Fruit fly (Drosophila melanogaster) whole organism, pupa: ENCODE data around the gene Dsk.

Experiments
- CG10348 ChIP-seq: fragments of 200-800 bp; sonication (Bioruptor generic); IDR thresholded peaks from 2 replicates; pipeline ENCODE4 v1.3.6; 2022; ENCODE audit warnings: missing biosample characterization, missing genetic modification characterization
- CG12605 ChIP-seq: fragments of 200-800 bp; sonication (Bioruptor generic); IDR thresholded peaks from 2 replicates; pipeline ENCODE4 v1.3.6; 2022; ENCODE audit warnings: missing biosample characterization, missing genetic modification characterization
- CG13204 ChIP-seq: fragments of 200-800 bp; sonication (Bioruptor generic); optimal IDR thresholded peaks from 2 replicates; lab custom pipeline; 2018; ENCODE audit warnings: missing biosample characterization, mild to moderate bottlenecking, missing genetic modification characterization, moderate library complexity
- CG14655 ChIP-seq: fragments of 200-800 bp; sonication (Bioruptor generic); optimal IDR thresholded peaks from 3 replicates; lab custom pipeline; 2017; ENCODE audit warnings: mild to moderate bottlenecking, missing biosample characterization, missing genetic modification reagents, missing genetic modification characterization
- CG15710 ChIP-seq: fragments of 200-800 bp; sonication (Bioruptor generic); optimal IDR thresholded peaks from 2 replicates; lab custom pipeline; 2018; ENCODE audit warnings: missing biosample characterization, mild to moderate bottlenecking, missing genetic modification characterization, moderate library complexity
- CG17806 ChIP-seq: fragments of 200-800 bp; sonication (Bioruptor generic); optimal IDR thresholded peaks from 2 replicates; lab custom pipeline; 2018; ENCODE audit warnings: missing biosample characterization, mild to moderate bottlenecking, missing genetic modification characterization, moderate library complexity
- CG32121 ChIP-seq: fragments of 200-800 bp; sonication (Bioruptor generic); IDR thresholded peaks from 2 replicates; pipeline ENCODE4 v1.3.6; 2022; ENCODE audit warnings: missing biosample characterization, missing genetic modification characterization
- CG34367 ChIP-seq: fragments of 200-800 bp; sonication (Bioruptor generic); optimal IDR thresholded peaks from 2 replicates; lab custom pipeline; 2018; ENCODE audit warnings: missing biosample characterization, mild to moderate bottlenecking, missing genetic modification characterization
- CG4496 ChIP-seq: fragments of 200-800 bp; sonication (Bioruptor generic); IDR thresholded peaks from 3 replicates; pipeline ENCODE4 v1.3.6; 2022; ENCODE audit warnings: missing biosample characterization, missing genetic modification characterization
- CG8159 ChIP-seq: fragments of 200-800 bp; sonication (Bioruptor generic); optimal IDR thresholded peaks from 3 replicates; lab custom pipeline; 2018; ENCODE audit warnings: missing biosample characterization, mild to moderate bottlenecking, missing genetic modification characterization, moderate library complexity
- CG8301 ChIP-seq: fragments of 200-800 bp; sonication (Bioruptor generic); optimal IDR thresholded peaks from 2 replicates; lab custom pipeline; 2018; ENCODE audit warnings: missing biosample characterization, mild to moderate bottlenecking, missing genetic modification characterization
- CG9948 ChIP-seq: fragments of 200-800 bp; sonication (Bioruptor generic); optimal IDR thresholded peaks from 2 replicates; lab custom pipeline; 2018; ENCODE audit warnings: missing biosample characterization, mild to moderate bottlenecking, missing genetic modification characterization, moderate library complexity
- D1 ChIP-seq: fragments of 200-800 bp; sonication (Bioruptor generic); optimal IDR thresholded peaks from 2 replicates; lab custom pipeline; 2018; ENCODE audit warnings: missing biosample characterization, mild to moderate bottlenecking, missing genetic modification characterization, moderate library complexity
- EcR ChIP-seq: fragments of 200-800 bp; sonication (Bioruptor generic); optimal IDR thresholded peaks from 3 replicates; lab custom pipeline; 2019; ENCODE audit warnings: missing biosample characterization, missing genetic modification characterization, mild to moderate bottlenecking, moderate library complexity, missing genetic modification reagents
- Ets98B ChIP-seq: fragments of 200-800 bp; sonication (Bioruptor generic); IDR thresholded peaks from 2 replicates; pipeline ENCODE4 v1.3.6; 2022; ENCODE audit warnings: missing biosample characterization, missing genetic modification characterization
- Pif1A ChIP-seq: fragments of 200-800 bp; sonication (Bioruptor generic); optimal IDR thresholded peaks from 3 replicates; lab custom pipeline; 2016; ENCODE audit warnings: missing biosample characterization, missing genetic modification characterization
- Pif1B ChIP-seq: fragments of 200-800 bp; sonication (Bioruptor generic); optimal IDR thresholded peaks from 3 replicates; lab custom pipeline; 2016; ENCODE audit warnings: missing biosample characterization, missing genetic modification characterization
- Snoo ChIP-seq: fragments of 200-800 bp; sonication (Bioruptor generic); optimal IDR thresholded peaks from 3 replicates; lab custom pipeline; 2017; ENCODE audit warnings: missing biosample characterization, mild to moderate bottlenecking, missing genetic modification characterization, inconsistent platforms
- fd96Ca ChIP-seq: fragments of 200-800 bp; sonication (Bioruptor generic); IDR thresholded peaks from 3 replicates; pipeline ENCODE4 v1.3.6; 2022; ENCODE audit warnings: missing biosample characterization, missing genetic modification characterization
- gl ChIP-seq: fragments of 200-800 bp; sonication (Bioruptor generic); optimal IDR thresholded peaks from 2 replicates; lab custom pipeline; 2018; ENCODE audit warnings: missing biosample characterization, mild to moderate bottlenecking, missing genetic modification characterization
- rn ChIP-seq: fragments of 200-800 bp; sonication (Bioruptor generic); IDR thresholded peaks from 2 replicates; pipeline ENCODE4 v1.3.6; 2022; ENCODE audit warnings: missing biosample characterization, missing genetic modification characterization

Dsk gene

dm6 chr3R:4229137-4229764 lies 39.2 kb upstream of the Dsk start, which contains the start of gene DhpD:
Gene DhpD, minus strand, starts transcription at chr3R:4229238.
- no peak; the same call in 2 of the 3 replicates for TF ChIP-seq fd96Ca (GFP tag; lab: Robert Waterston, UW)
- peak; percentile 80 for TF ChIP-seq Snoo
- TF ChIP-seq CG34367: peak; percentile 50
- no peak for TF ChIP-seq rn (GFP tag; lab: Robert Waterston, UW)
- TF ChIP-seq CG13204 (GFP tag; lab: Kevin White, UChicago): peak; percentile 2
- TF ChIP-seq CG15710 (tag; lab: Kevin White, UChicago): peak; percentile 80
- peak; percentile 79 for TF ChIP-seq Ets98B (GFP tag; lab: Robert Waterston, UW)
- peak; percentile 35 for TF ChIP-seq gl (tag; lab: Kevin White, UChicago)
- TF ChIP-seq Pif1B: peak; percentile 73
- TF ChIP-seq CG8159: peak; percentile 76
- TF ChIP-seq CG17806: peak; percentile 79
- TF ChIP-seq EcR (GFP tag; lab: Kevin White, UChicago): no peak
- TF ChIP-seq CG10348: no peak
- peak; percentile 77 for TF ChIP-seq CG32121 (GFP tag; lab: Robert Waterston, UW)
- peak; percentile 59 for TF ChIP-seq D1
- no peak for TF ChIP-seq Pif1A
- TF ChIP-seq CG4496: peak; percentile 87
- TF ChIP-seq CG9948 (tag; lab: Kevin White, UChicago): peak; percentile 55
- TF ChIP-seq CG14655 (GFP tag; lab: Kevin White, UChicago): no peak
- TF ChIP-seq CG8301 (tag; lab: Kevin White, UChicago): no peak
- TF ChIP-seq CG12605 (GFP tag; lab: Robert Waterston, UW): peak; percentile 63

- TF ChIP-seq CG34367 (no peak), CG14655 (GFP tag; lab: Kevin White, UChicago) (no peak), CG4496 (no peak), CG13204 (GFP tag; lab: Kevin White, UChicago) (peak; percentile 61), CG9948 (tag; lab: Kevin White, UChicago) (no peak), Pif1B (no peak), CG12605 (GFP tag; lab: Robert Waterston, UW) (no peak)
- TF ChIP-seq, all 21 proteins: peak for 1
Measured at dm6 chr3R:4228426-4228825, 38.4 kb upstream of the Dsk start.

dm6 chr3R:4220780-4221179 lies 30.7 kb upstream of the Dsk start:
- TF ChIP-seq CG10348: no peak
- TF ChIP-seq gl (tag; lab: Kevin White, UChicago): no peak
- no peak for TF ChIP-seq Snoo
- peak; percentile 9; the same call in 1 of the 2 replicates for TF ChIP-seq CG32121 (GFP tag; lab: Robert Waterston, UW)
- 0 out of 3 replicates have a peak, but pooled peaks have one; percentile 31 for TF ChIP-seq fd96Ca (GFP tag; lab: Robert Waterston, UW)
- no peak for TF ChIP-seq rn (GFP tag; lab: Robert Waterston, UW)
- no peak for TF ChIP-seq CG15710 (tag; lab: Kevin White, UChicago)
- TF ChIP-seq Ets98B (GFP tag; lab: Robert Waterston, UW): peak; percentile 16; the same call in 1 of the 2 replicates
- TF ChIP-seq CG12605 (GFP tag; lab: Robert Waterston, UW): 0 out of 2 replicates have a peak, but pooled peaks have one; percentile 9

- no peak for TF ChIP-seq CG14655 (GFP tag; lab: Kevin White, UChicago)
- TF ChIP-seq, all 21 proteins: peak for 0
Measured at dm6 chr3R:4220030-4220429, 30.0 kb upstream of the Dsk start, which contains the start of gene CG31516. Gene CG31516, minus strand, starts transcription at chr3R:4220130.

dm6 chr3R:4215264-4215993 lies 25.4 kb upstream of the Dsk start, which contains the start of gene CG14636:
Gene CG14636, minus strand, starts transcription at chr3R:4215314.
- TF ChIP-seq EcR (GFP tag; lab: Kevin White, UChicago): no peak
- TF ChIP-seq CG15710 (tag; lab: Kevin White, UChicago): peak; percentile 46
- peak; percentile 19 for TF ChIP-seq CG9948 (tag; lab: Kevin White, UChicago)
- TF ChIP-seq CG4496: peak; percentile 51; the same call in 2 of the 3 replicates
- TF ChIP-seq Ets98B (GFP tag; lab: Robert Waterston, UW): peak; percentile 65
- TF ChIP-seq CG14655 (GFP tag; lab: Kevin White, UChicago): no peak
- TF ChIP-seq Pif1B: peak; percentile 56
- no peak for TF ChIP-seq gl (tag; lab: Kevin White, UChicago)
- TF ChIP-seq rn (GFP tag; lab: Robert Waterston, UW): peak; percentile 36; the same call in 1 of the 2 replicates
- TF ChIP-seq CG8159: peak; percentile 33
- TF ChIP-seq CG34367: no peak
- TF ChIP-seq Pif1A: peak; percentile 78
- no peak for TF ChIP-seq CG10348
- TF ChIP-seq fd96Ca (GFP tag; lab: Robert Waterston, UW): peak; percentile 83
- peak; percentile 24 for TF ChIP-seq CG13204 (GFP tag; lab: Kevin White, UChicago)
- no peak for TF ChIP-seq D1
- TF ChIP-seq CG32121 (GFP tag; lab: Robert Waterston, UW): peak; percentile 81; the same call in 1 of the 2 replicates
- TF ChIP-seq CG17806: peak; percentile 35
- TF ChIP-seq CG12605 (GFP tag; lab: Robert Waterston, UW): no peak
- TF ChIP-seq CG8301 (tag; lab: Kevin White, UChicago): no peak
- TF ChIP-seq Snoo: peak; percentile 63

dm6 chr3R:4214601-4215000 lies 24.5 kb upstream of the Dsk start:
- TF ChIP-seq CG4496: no peak
- TF ChIP-seq rn (GFP tag; lab: Robert Waterston, UW): no peak
- no peak for TF ChIP-seq CG8301 (tag; lab: Kevin White, UChicago)
- TF ChIP-seq gl (tag; lab: Kevin White, UChicago): peak; percentile 48
- no peak for TF ChIP-seq CG14655 (GFP tag; lab: Kevin White, UChicago)
- TF ChIP-seq D1: no peak
- no peak for TF ChIP-seq fd96Ca (GFP tag; lab: Robert Waterston, UW)
- TF ChIP-seq EcR (GFP tag; lab: Kevin White, UChicago): peak; percentile 54
- no peak for TF ChIP-seq Snoo
- no peak for TF ChIP-seq CG10348
- TF ChIP-seq Pif1A: no peak
- TF ChIP-seq CG8159: no peak
- TF ChIP-seq CG34367: no peak
- no peak for TF ChIP-seq Pif1B
- no peak for TF ChIP-seq CG32121 (GFP tag; lab: Robert Waterston, UW)
- no peak for TF ChIP-seq CG15710 (tag; lab: Kevin White, UChicago)
- TF ChIP-seq CG17806: no peak
- TF ChIP-seq CG9948 (tag; lab: Kevin White, UChicago): no peak
